Fruit fly (Drosophila melanogaster) whole organism, embryonic: Measurements from ENCODE around the gene NimC2.

Source experiments
- Adf1 ChIP-seq: fragments of 200-800 bp; sonication (Bioruptor generic); IDR thresholded peaks from 2 replicates; pipeline ENCODE4 v1.3.6; 2022; ENCODE audit warnings: missing biosample characterization, missing genetic modification characterization
- CG11504 ChIP-seq: fragments of 200-800 bp; sonication (Bioruptor generic); optimal IDR thresholded peaks from 3 replicates; lab custom pipeline; 2019; ENCODE audit warnings: missing biosample characterization, mild to moderate bottlenecking, missing genetic modification characterization, moderate library complexity
- CG15269 ChIP-seq: fragments of 200-800 bp; sonication (Bioruptor generic); optimal IDR thresholded peaks from 2 replicates; lab custom pipeline; 2018; ENCODE audit warnings: missing biosample characterization, mild to moderate bottlenecking, missing genetic modification characterization, moderate library complexity
- CG17612 ChIP-seq: fragments of 200-800 bp; sonication (Bioruptor generic); IDR thresholded peaks from 2 replicates; pipeline ENCODE4 v1.3.6; 2022; ENCODE audit warnings: missing biosample characterization, missing genetic modification characterization
- CG2129 ChIP-seq: fragments of 200-800 bp; sonication (Bioruptor generic); IDR thresholded peaks from 2 replicates; pipeline ENCODE4 v1.3.6; 2022; ENCODE audit warnings: missing biosample characterization, missing genetic modification characterization; ENCODE audit not compliant: partially characterized antibody
- CG31224 ChIP-seq: fragments of 200-800 bp; sonication (Bioruptor generic); IDR thresholded peaks from 2 replicates; pipeline ENCODE4 v1.3.6; 2022; ENCODE audit warnings: missing biosample characterization, missing genetic modification characterization
- CG3163 ChIP-seq: fragments of 200-800 bp; sonication (Bioruptor generic); optimal IDR thresholded peaks from 3 replicates; lab custom pipeline; 2016; ENCODE audit warnings: missing biosample characterization, missing genetic modification characterization
- CG32772 ChIP-seq: fragments of 200-800 bp; sonication (Bioruptor generic); IDR thresholded peaks from 2 replicates; pipeline ENCODE4 v1.3.6; 2022; ENCODE audit warnings: missing biosample characterization, missing genetic modification characterization
- CG34376 ChIP-seq: fragments of 200-800 bp; sonication (Bioruptor generic); optimal IDR thresholded peaks from 2 replicates; lab custom pipeline; 2018; ENCODE audit warnings: missing biosample characterization, mild to moderate bottlenecking, missing genetic modification characterization
- CG6175 ChIP-seq: fragments of 200-800 bp; sonication (Bioruptor generic); IDR thresholded peaks from 3 replicates; pipeline ENCODE4 v1.3.6; 2022; ENCODE audit warnings: missing biosample characterization, missing genetic modification characterization
- CG6813 ChIP-seq: fragments of 200-800 bp; sonication (Bioruptor generic); optimal IDR thresholded peaks from 2 replicates; lab custom pipeline; 2017; ENCODE audit warnings: missing biosample characterization, missing genetic modification characterization, mild to moderate bottlenecking, moderate library complexity, missing genetic modification reagents
- CG7357 ChIP-seq: fragments of 200-800 bp; sonication (Bioruptor generic); IDR thresholded peaks from 3 replicates; pipeline ENCODE4 v1.3.6; 2022; ENCODE audit warnings: missing biosample characterization, missing genetic modification characterization
- CG7928 ChIP-seq: fragments of 200-800 bp; sonication (Bioruptor generic); optimal IDR thresholded peaks from 2 replicates; lab custom pipeline; 2017; ENCODE audit warnings: missing biosample characterization, mild to moderate bottlenecking, missing genetic modification characterization
- CG9932 ChIP-seq: fragments of 200-800 bp; sonication (Bioruptor generic); IDR thresholded peaks from 2 replicates; pipeline ENCODE4 v1.3.6; 2022; ENCODE audit warnings: missing biosample characterization, missing genetic modification characterization
- Deaf1 ChIP-seq: fragments of 200-800 bp; optimal IDR thresholded peaks from 3 replicates; lab custom pipeline; 2019; ENCODE audit warnings: missing biosample characterization, mild to moderate bottlenecking, missing genetic modification characterization, moderate library complexity
- Drgx ChIP-seq: fragments of 200-800 bp; sonication (Bioruptor generic); IDR thresholded peaks from 2 replicates; pipeline ENCODE4 v1.3.6; 2022; ENCODE audit warnings: missing biosample characterization, missing genetic modification characterization
- Eip74EF ChIP-seq, 2 experiments: fragments of 200-800 bp in 1 of 2; fragments of >200 bp in 1 of 2; sonication (Bioruptor generic) in 1 of 2; optimal IDR thresholded peaks; 2 replicates each; lab custom pipeline; 2017 to 2019; ENCODE audit warnings: missing biosample characterization in 2 of 2, missing genetic modification characterization in 2 of 2, mild to moderate bottlenecking in 1 of 2, moderate library complexity in 1 of 2
- Rfx ChIP-seq: fragments of 200-800 bp; sonication (Bioruptor generic); IDR thresholded peaks from 2 replicates; pipeline ENCODE4 v1.3.6; 2022; ENCODE audit warnings: missing biosample characterization, missing genetic modification characterization
- Sox100B ChIP-seq: fragments of 200-800 bp; sonication (Bioruptor generic); optimal IDR thresholded peaks from 3 replicates; lab custom pipeline; 2018; ENCODE audit warnings: missing biosample characterization, mild to moderate bottlenecking, missing genetic modification characterization
- Sox102F ChIP-seq: fragments of 200-800 bp; sonication (Bioruptor generic); optimal IDR thresholded peaks from 2 replicates; lab custom pipeline; 2018; ENCODE audit warnings: missing biosample characterization, mild to moderate bottlenecking, missing genetic modification characterization, moderate library complexity
- Trl ChIP-seq, 3 experiments: fragments of >200 bp in 2 of 3; fragments of 200-800 bp in 1 of 3; sonication (Bioruptor generic) in 1 of 3; optimal IDR thresholded peaks; 2 replicates in 1 of 3; 3 replicates in 2 of 3; lab custom pipeline; 2016 to 2017; ENCODE audit warnings: missing biosample characterization in 1 of 3, missing genetic modification characterization in 1 of 3
- ap ChIP-seq: fragments of 200-800 bp; sonication (Bioruptor generic); IDR thresholded peaks from 2 replicates; pipeline ENCODE4 v1.3.6; 2022; ENCODE audit warnings: missing biosample characterization, missing genetic modification characterization
- bcd ChIP-seq: fragments of 200-800 bp; sonication (Bioruptor generic); optimal IDR thresholded peaks from 2 replicates; lab custom pipeline; 2017; ENCODE audit warnings: missing biosample characterization, mild to moderate bottlenecking, missing genetic modification characterization
- cg ChIP-seq: fragments of 200-800 bp; sonication (Bioruptor generic); optimal IDR thresholded peaks from 3 replicates; lab custom pipeline; 2019; ENCODE audit warnings: missing biosample characterization, mild to moderate bottlenecking, missing genetic modification characterization, moderate library complexity
- chinmo ChIP-seq: fragments of 200-800 bp; sonication (Bioruptor generic); IDR thresholded peaks from 4 replicates; pipeline ENCODE4 v1.3.6; 2022; ENCODE audit warnings: missing biosample characterization, missing genetic modification characterization; ENCODE audit not compliant: partially characterized antibody
- gem ChIP-seq: fragments of 200-800 bp; sonication (Bioruptor generic); optimal IDR thresholded peaks from 2 replicates; lab custom pipeline; 2019; ENCODE audit warnings: missing biosample characterization, mild to moderate bottlenecking, missing genetic modification characterization, moderate library complexity
- lov ChIP-seq, 2 experiments: fragments of 200-800 bp in 1 of 2; fragments of >200 bp in 1 of 2; sonication (Bioruptor generic) in 1 of 2; IDR thresholded peaks in 1 of 2; optimal IDR thresholded peaks in 1 of 2; 2 replicates in 1 of 2; 3 replicates in 1 of 2; pipeline versions ENCODE4 v1.3.6 to Lab custom; 2017 to 2022; ENCODE audit warnings: missing biosample characterization in 1 of 2, missing genetic modification characterization in 1 of 2
- luna ChIP-seq: fragments of 200-800 bp; sonication (Bioruptor generic); optimal IDR thresholded peaks from 2 replicates; lab custom pipeline; 2016; ENCODE audit warnings: missing biosample characterization, missing genetic modification characterization
- nom ChIP-seq: fragments of 200-800 bp; sonication (Bioruptor generic); optimal IDR thresholded peaks from 2 replicates; lab custom pipeline; 2017; ENCODE audit warnings: missing biosample characterization, missing genetic modification characterization, mild to moderate bottlenecking, moderate library complexity, missing genetic modification reagents
- onecut ChIP-seq: fragments of 200-800 bp; sonication (Bioruptor generic); IDR thresholded peaks from 2 replicates; pipeline ENCODE4 v1.3.6; 2022; ENCODE audit warnings: missing biosample characterization, missing genetic modification characterization
- pho ChIP-seq: fragments of 200-800 bp; sonication (Bioruptor generic); optimal IDR thresholded peaks from 2 replicates; lab custom pipeline; 2016; ENCODE audit warnings: missing biosample characterization, missing genetic modification characterization
- psq ChIP-seq: fragments of 200-800 bp; sonication (Bioruptor generic); optimal IDR thresholded peaks from 2 replicates; lab custom pipeline; 2017; ENCODE audit warnings: missing biosample characterization, missing genetic modification characterization
- run ChIP-seq: fragments of 200-800 bp; sonication (Bioruptor generic); optimal IDR thresholded peaks from 3 replicates; lab custom pipeline; 2018; ENCODE audit warnings: missing biosample characterization, mild to moderate bottlenecking, missing genetic modification characterization
- seq ChIP-seq: fragments of 200-800 bp; sonication (Bioruptor generic); IDR thresholded peaks from 2 replicates; pipeline ENCODE4 v1.3.6; 2022; ENCODE audit warnings: missing biosample characterization, missing genetic modification characterization
- sug ChIP-seq: fragments of 200-800 bp; optimal IDR thresholded peaks from 2 replicates; lab custom pipeline; 2019; ENCODE audit warnings: missing biosample characterization, mild to moderate bottlenecking, missing genetic modification characterization, moderate library complexity
- tll ChIP-seq, 2 experiments: fragments of 200-800 bp in 1 of 2; fragments of >200 bp in 1 of 2; sonication (Bioruptor generic) in 1 of 2; optimal IDR thresholded peaks; 2 replicates each; lab custom pipeline; 2017 to 2019; ENCODE audit warnings: missing biosample characterization in 2 of 2, missing genetic modification characterization in 2 of 2, mild to moderate bottlenecking in 1 of 2, moderate library complexity in 1 of 2

NimC2 gene

DNA sequence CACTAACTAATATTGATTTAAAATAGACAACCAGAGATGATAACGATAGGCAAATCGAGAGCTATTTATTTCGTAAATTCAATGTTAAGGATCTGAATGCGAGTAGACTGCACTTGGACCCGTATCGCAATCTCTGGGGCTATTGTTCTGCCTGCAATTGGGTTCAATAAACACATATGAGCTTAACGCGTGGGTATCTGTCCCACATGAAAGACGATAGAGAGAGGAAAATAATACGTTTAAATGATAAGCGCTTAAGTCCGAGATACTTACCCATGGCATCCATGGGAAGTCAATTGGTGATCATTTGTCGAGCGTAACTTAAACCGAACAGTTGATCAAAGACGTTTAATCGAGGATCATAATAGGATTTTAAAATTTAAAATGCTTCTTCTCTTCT lies at the start of gene NimC2:
TSS of gene NimC2 (plus strand) at position 301 of the 400 bp plus-strand sequence.
- TF ChIP-seq Sox100B (GFP tag; lab: Kevin White, UChicago), result no peak
- TF ChIP-seq bcd (GFP tag; lab: Kevin White, UChicago), result no peak
- TF ChIP-seq psq (GFP tag; lab: Kevin White, UChicago), result no peak
- TF ChIP-seq onecut (GFP tag; lab: Robert Waterston, UW), result no peak
- no peak for TF ChIP-seq CG6813 (GFP tag; lab: Kevin White, UChicago)
- TF ChIP-seq CG32772 (GFP tag; lab: Robert Waterston, UW), result no peak
- TF ChIP-seq tll (GFP tag; optimal IDR thresholded peaks at IDR 0.05; lab: Kevin White, UChicago), result no peak
- TF ChIP-seq, all 482 proteins: peak for 0

DNA sequence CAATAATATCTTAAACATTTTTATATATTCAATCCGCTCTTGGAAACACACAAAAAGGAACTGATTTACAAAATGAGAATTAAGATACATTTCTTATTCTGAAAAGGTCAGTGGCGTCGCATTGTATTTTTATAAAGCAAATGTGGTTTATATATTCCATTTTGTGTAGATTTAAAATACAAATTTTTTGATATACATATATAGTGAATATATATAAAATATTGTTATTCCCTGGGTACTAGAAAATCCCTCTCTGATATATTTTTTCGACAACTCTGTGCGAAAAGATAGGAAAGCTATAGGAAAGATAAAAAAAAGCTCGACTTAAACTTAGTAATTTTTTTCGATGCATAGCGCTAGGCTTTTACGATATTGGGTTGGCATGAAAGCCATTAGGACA lies 48.6 kb upstream of the NimC2 start, which contains the start of gene CG42711:
TSS of gene CG42711 (minus strand) at position 45 of the 400 bp plus-strand sequence.
- no peak for TF ChIP-seq CG3163 (GFP tag; lab: Kevin White, UChicago)
- no peak for TF ChIP-seq CG34376
- no peak for TF ChIP-seq CG7357 (GFP tag; lab: Robert Waterston, UW)
- no peak for TF ChIP-seq luna
- no peak for TF ChIP-seq CG9932 (GFP tag; lab: Robert Waterston, UW)
- TF ChIP-seq ap (GFP tag; lab: Robert Waterston, UW), result no peak
- peak; percentile 25 for TF ChIP-seq Sox102F
- no peak for TF ChIP-seq Eip74EF (GFP tag; optimal IDR thresholded peaks at IDR 0.05; lab: Kevin White, UChicago)
- TF ChIP-seq Deaf1, result no peak
- no peak for TF ChIP-seq nom
- peak; percentile 6 for TF ChIP-seq CG11504 (tag; lab: Kevin White, UChicago)
- TF ChIP-seq gem (tag; lab: Kevin White, UChicago), result peak; percentile 23
- no peak for TF ChIP-seq CG2129 (GFP tag; lab: Robert Waterston, UW)
- TF ChIP-seq run, result no peak
- peak; percentile 72 for TF ChIP-seq Drgx (GFP tag; lab: Robert Waterston, UW)
- no peak for TF ChIP-seq Rfx (GFP tag; lab: Robert Waterston, UW)

DNA sequence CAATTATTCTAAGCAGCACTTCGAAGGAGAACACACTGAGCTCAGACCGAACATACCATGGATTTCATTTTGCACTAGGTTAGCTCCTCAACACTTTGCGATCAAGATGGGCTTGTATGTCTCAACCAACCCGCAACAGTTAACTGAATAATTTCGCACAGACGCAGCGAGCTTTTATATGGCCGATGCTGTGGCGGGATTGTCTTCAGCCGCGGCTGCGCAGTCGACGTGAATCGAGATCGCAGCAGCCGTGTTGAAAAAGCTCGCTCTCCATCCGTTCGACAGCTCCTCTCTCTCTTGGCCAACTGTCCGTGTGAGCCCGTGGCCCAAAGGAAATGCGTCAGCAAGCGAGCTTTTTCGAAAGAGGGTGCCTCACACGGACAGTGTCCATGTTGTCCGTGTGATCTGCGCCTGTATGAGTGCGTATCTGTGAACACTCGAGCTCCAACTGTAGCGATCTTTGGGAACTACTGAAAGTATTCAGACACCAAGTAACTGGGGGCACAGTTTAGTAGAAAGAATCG lies 45.3 kb upstream of the NimC2 start, which contains the start of gene Vajk2:
TSS of gene Vajk2 (minus strand) at position 151 of the 524 bp plus-strand sequence.
- TF ChIP-seq pho (GFP tag; lab: Kevin White, UChicago) (no peak), CG31224 (GFP tag; lab: Robert Waterston, UW) (0 out of 2 replicates have a peak, but pooled peaks have one; percentile 13), seq (GFP tag; lab: Robert Waterston, UW) (0 out of 2 replicates have a peak, but pooled peaks have one; percentile 14), CG17612 (0 out of 2 replicates have a peak, but pooled peaks have one; percentile 34), CG15269 (tag; lab: Kevin White, UChicago) (no peak), lov (optimal IDR thresholded peaks at IDR 0.05; lab: Kevin White, UChicago) (no peak), lov (GFP tag; IDR thresholded peaks at IDR 0.05; lab: Robert Waterston, UW) (no peak), CG6175 (GFP tag; lab: Robert Waterston, UW) (peak; percentile 58; the same call in 1 of the 3 replicates), Adf1 (GFP tag; lab: Robert Waterston, UW) (peak; percentile 68), Trl (optimal IDR thresholded peaks at IDR 0.05; lab: Kevin White, UChicago) (peak in 1 of 2 experiments; percentile 9), Trl (GFP tag; optimal IDR thresholded peaks at IDR 0.05; lab: Kevin White, UChicago) (no peak), CG7928 (GFP tag; lab: Kevin White, UChicago) (no peak), chinmo (0 out of 4 replicates have a peak, but pooled peaks have one; percentile 61), sug (tag; lab: Kevin White, UChicago) (no peak), cg (GFP tag; lab: Kevin White, UChicago) (peak; percentile 31)
